Fruit fly (Drosophila melanogaster) whole organism, embryonic: ENCODE results near the gene CCHa1.
A peak's percentile ranks its signal among the peaks of the same experiment; 100 is the strongest.

Source experiments
- Asciz ChIP-seq: fragments of 200-800 bp; sonication (Bioruptor generic); optimal IDR thresholded peaks from 2 replicates; lab custom pipeline; 2017; ENCODE audit warnings: missing biosample characterization, mild to moderate bottlenecking, missing genetic modification characterization, missing genetic modification reagents
- Awh ChIP-seq: fragments of 200-800 bp; sonication (Bioruptor generic); IDR thresholded peaks from 2 replicates; pipeline ENCODE4, ENCODE4 v1.3.6; 2022; ENCODE audit warnings: missing biosample characterization, missing genetic modification characterization
- BEAF-32 ChIP-seq: fragments of 200-800 bp; sonication (Bioruptor generic); optimal IDR thresholded peaks from 3 replicates; lab custom pipeline; 2017; ENCODE audit warnings: missing biosample characterization, missing genetic modification characterization, mild to moderate bottlenecking, moderate library complexity, missing genetic modification reagents
- CG1024 ChIP-seq: fragments of 200-800 bp; sonication (Bioruptor generic); IDR thresholded peaks from 2 replicates; pipeline ENCODE4 v1.3.6; 2022; ENCODE audit warnings: missing biosample characterization, missing genetic modification characterization
- CG15073 ChIP-seq: fragments of 200-800 bp; sonication (Bioruptor generic); optimal IDR thresholded peaks from 2 replicates; lab custom pipeline; 2016; ENCODE audit warnings: missing biosample characterization, missing genetic modification characterization
- CG16815 ChIP-seq: fragments of 200-800 bp; sonication (Bioruptor generic); optimal IDR thresholded peaks from 3 replicates; lab custom pipeline; 2017; ENCODE audit warnings: missing biosample characterization, mild to moderate bottlenecking, missing genetic modification characterization
- CG17612 ChIP-seq: fragments of 200-800 bp; sonication (Bioruptor generic); IDR thresholded peaks from 2 replicates; pipeline ENCODE4 v1.3.6; 2022; ENCODE audit warnings: missing biosample characterization, missing genetic modification characterization
- CG31365 ChIP-seq: fragments of 200-800 bp; sonication (Bioruptor generic); optimal IDR thresholded peaks from 2 replicates; lab custom pipeline; 2018; ENCODE audit warnings: missing biosample characterization, mild to moderate bottlenecking, missing genetic modification characterization
- CG31388 ChIP-seq: fragments of 200-800 bp; sonication (Bioruptor generic); optimal IDR thresholded peaks from 2 replicates; lab custom pipeline; 2016; ENCODE audit warnings: missing biosample characterization, missing genetic modification characterization
- CG3163 ChIP-seq: fragments of 200-800 bp; sonication (Bioruptor generic); optimal IDR thresholded peaks from 3 replicates; lab custom pipeline; 2016; ENCODE audit warnings: missing biosample characterization, missing genetic modification characterization
- CG33557 ChIP-seq: fragments of 200-800 bp; sonication (Bioruptor generic); optimal IDR thresholded peaks from 2 replicates; lab custom pipeline; 2019; ENCODE audit warnings: missing biosample characterization, mild to moderate bottlenecking, missing genetic modification characterization, moderate library complexity
- CG6854 ChIP-seq: fragments of 200-800 bp; sonication (Bioruptor generic); optimal IDR thresholded peaks from 3 replicates; lab custom pipeline; 2017; ENCODE audit warnings: missing biosample characterization, mild to moderate bottlenecking, missing genetic modification characterization
- CG7786 ChIP-seq: fragments of 200-800 bp; sonication (Bioruptor generic); optimal IDR thresholded peaks from 2 replicates; lab custom pipeline; 2016; ENCODE audit warnings: missing biosample characterization, missing genetic modification characterization
- CG8478 ChIP-seq: fragments of >200 bp; optimal IDR thresholded peaks from 2 replicates; lab custom pipeline; 2018
- D ChIP-seq, 2 experiments: fragments of 200-800 bp in 1 of 2; fragments of >200 bp in 1 of 2; sonication (Bioruptor generic) in 1 of 2; optimal IDR thresholded peaks; 2 replicates in 1 of 2; 3 replicates in 1 of 2; lab custom pipeline; 2017; ENCODE audit warnings: mild to moderate bottlenecking in 1 of 2, missing biosample characterization in 1 of 2, missing genetic modification characterization in 1 of 2, missing genetic modification reagents in 1 of 2
- D19A ChIP-seq: fragments of 200-800 bp; optimal IDR thresholded peaks from 3 replicates; lab custom pipeline; 2019; ENCODE audit warnings: missing biosample characterization, mild to moderate bottlenecking, missing genetic modification characterization, moderate library complexity
- D19B ChIP-seq: fragments of 200-800 bp; sonication (Bioruptor generic); optimal IDR thresholded peaks from 2 replicates; lab custom pipeline; 2017; ENCODE audit warnings: missing biosample characterization, mild to moderate bottlenecking, missing genetic modification characterization
- Doc3 ChIP-seq: fragments of 200-800 bp; sonication (Bioruptor generic); IDR thresholded peaks from 3 replicates; pipeline ENCODE4 v1.3.6; 2022; ENCODE audit warnings: missing biosample characterization, missing genetic modification characterization; ENCODE audit not compliant: partially characterized antibody
- Fer3 ChIP-seq: fragments of 200-800 bp; sonication (Bioruptor generic); optimal IDR thresholded peaks from 2 replicates; lab custom pipeline; 2018; ENCODE audit warnings: missing biosample characterization, mild to moderate bottlenecking, missing genetic modification characterization, moderate library complexity
- HHEX ChIP-seq: fragments of 200-800 bp; sonication (Bioruptor generic); optimal IDR thresholded peaks from 3 replicates; lab custom pipeline; 2017; ENCODE audit warnings: missing biosample characterization, mild to moderate bottlenecking, missing genetic modification characterization, missing genetic modification reagents
- HLH3B ChIP-seq: fragments of 200-800 bp; sonication (Bioruptor generic); IDR thresholded peaks from 2 replicates; pipeline ENCODE4 v1.3.6; 2022; ENCODE audit warnings: missing biosample characterization, missing genetic modification characterization
- Hmr ChIP-seq: fragments of 200-800 bp; sonication (Bioruptor generic); optimal IDR thresholded peaks from 3 replicates; lab custom pipeline; 2017; ENCODE audit warnings: mild to moderate bottlenecking, missing biosample characterization, missing genetic modification reagents, missing genetic modification characterization
- Hsf ChIP-seq: fragments of 200-800 bp; sonication (Bioruptor generic); optimal IDR thresholded peaks from 3 replicates; lab custom pipeline; 2016; ENCODE audit warnings: missing biosample characterization, missing genetic modification characterization
- Lhr ChIP-seq: fragments of 200-800 bp; sonication (Bioruptor generic); optimal IDR thresholded peaks from 3 replicates; lab custom pipeline; 2017; ENCODE audit warnings: mild to moderate bottlenecking, missing biosample characterization, missing genetic modification reagents, missing genetic modification characterization
- Lpt ChIP-seq: fragments of >200 bp; optimal IDR thresholded peaks from 2 replicates; lab custom pipeline; 2018; ENCODE audit warnings: missing biosample characterization, missing genetic modification characterization
- MESR4 ChIP-seq: fragments of 200-800 bp; sonication (Bioruptor generic); optimal IDR thresholded peaks from 2 replicates; lab custom pipeline; 2018; ENCODE audit warnings: missing biosample characterization, mild to moderate bottlenecking, missing genetic modification characterization, moderate library complexity
- Neu2 ChIP-seq: fragments of 200-800 bp; sonication (Bioruptor generic); optimal IDR thresholded peaks from 3 replicates; lab custom pipeline; 2016; ENCODE audit warnings: missing biosample characterization, missing genetic modification characterization, borderline replicate concordance
- NfI ChIP-seq: fragments of 200-800 bp; sonication (Bioruptor generic); optimal IDR thresholded peaks from 3 replicates; lab custom pipeline; 2018; ENCODE audit warnings: missing biosample characterization, mild to moderate bottlenecking, missing genetic modification characterization, moderate library complexity
- Ptx1 ChIP-seq: fragments of 200-800 bp; sonication (Bioruptor generic); IDR thresholded peaks from 2 replicates; pipeline ENCODE4 v1.3.6; 2022; ENCODE audit warnings: missing biosample characterization, missing genetic modification characterization
- Ssrp ChIP-seq: fragments of 200-800 bp; sonication (Bioruptor generic); optimal IDR thresholded peaks from 2 replicates; lab custom pipeline; 2018; ENCODE audit warnings: missing biosample characterization, mild to moderate bottlenecking, missing genetic modification characterization, moderate library complexity
- ap ChIP-seq: fragments of 200-800 bp; sonication (Bioruptor generic); IDR thresholded peaks from 2 replicates; pipeline ENCODE4 v1.3.6; 2022; ENCODE audit warnings: missing biosample characterization, missing genetic modification characterization
- bigmax ChIP-seq: fragments of 200-800 bp; sonication (Bioruptor generic); optimal IDR thresholded peaks from 2 replicates; lab custom pipeline; 2018; ENCODE audit warnings: missing biosample characterization, mild to moderate bottlenecking, missing genetic modification characterization
- cad ChIP-seq: fragments of >200 bp; optimal IDR thresholded peaks from 2 replicates; lab custom pipeline; 2017; ENCODE audit warnings: missing biosample characterization, missing genetic modification characterization
- cas ChIP-seq: fragments of 200-800 bp; sonication (Bioruptor generic); IDR thresholded peaks from 2 replicates; pipeline ENCODE4 v1.3.6; 2022; ENCODE audit warnings: missing biosample characterization, missing genetic modification characterization
- ci ChIP-seq: fragments of 200-800 bp; sonication (Bioruptor generic); IDR thresholded peaks from 3 replicates; pipeline ENCODE4 v1.3.6; 2022; ENCODE audit warnings: missing biosample characterization, missing genetic modification characterization
- crol ChIP-seq: fragments of 200-800 bp; sonication (Bioruptor generic); IDR thresholded peaks from 2 replicates; pipeline ENCODE4 v1.3.6; 2022; ENCODE audit warnings: missing biosample characterization, missing genetic modification characterization
- dati ChIP-seq: fragments of 200-800 bp; sonication (Bioruptor generic); IDR thresholded peaks from 2 replicates; pipeline ENCODE4 v1.3.6; 2022; ENCODE audit warnings: missing biosample characterization, missing genetic modification characterization
- hbn ChIP-seq: fragments of 200-800 bp; sonication (Bioruptor generic); IDR thresholded peaks from 2 replicates; pipeline ENCODE4 v1.3.6; 2022; ENCODE audit warnings: missing biosample characterization, missing genetic modification characterization; ENCODE audit not compliant: partially characterized antibody
- jumu ChIP-seq: fragments of 200-800 bp; sonication (Bioruptor generic); optimal IDR thresholded peaks from 3 replicates; lab custom pipeline; 2016; ENCODE audit warnings: missing biosample characterization, missing genetic modification characterization
- lola ChIP-seq, 3 experiments: fragments of >200 bp in 2 of 3; fragments of 200-800 bp in 1 of 3; sonication (Bioruptor generic) in 1 of 3; optimal IDR thresholded peaks; 2 replicates each; lab custom pipeline; 2017 to 2019; ENCODE audit warnings: missing biosample characterization in 3 of 3, missing genetic modification characterization in 3 of 3, mild to moderate bottlenecking in 1 of 3, moderate library complexity in 1 of 3
- luna ChIP-seq: fragments of 200-800 bp; sonication (Bioruptor generic); optimal IDR thresholded peaks from 2 replicates; lab custom pipeline; 2016; ENCODE audit warnings: missing biosample characterization, missing genetic modification characterization
- mld ChIP-seq: fragments of 200-800 bp; sonication (Bioruptor generic); IDR thresholded peaks from 3 replicates; pipeline ENCODE4 v1.3.6; 2022; ENCODE audit warnings: missing biosample characterization, missing genetic modification characterization; ENCODE audit not compliant: partially characterized antibody
- nau ChIP-seq: fragments of 200-800 bp; sonication (Bioruptor generic); optimal IDR thresholded peaks from 3 replicates; lab custom pipeline; 2017; ENCODE audit warnings: missing biosample characterization, mild to moderate bottlenecking, missing genetic modification characterization, missing genetic modification reagents
- otp ChIP-seq: fragments of 200-800 bp; sonication (Bioruptor generic); IDR thresholded peaks from 3 replicates; pipeline ENCODE4, ENCODE4 v1.3.6; 2022; ENCODE audit warnings: missing biosample characterization, missing genetic modification characterization
- rib ChIP-seq: fragments of 200-800 bp; sonication (Bioruptor generic); IDR thresholded peaks from 2 replicates; pipeline ENCODE4 v1.3.6; 2022; ENCODE audit warnings: missing biosample characterization, missing genetic modification characterization
- ro ChIP-seq: fragments of 200-800 bp; sonication (Bioruptor generic); IDR thresholded peaks from 2 replicates; pipeline ENCODE4 v1.3.6; 2022; ENCODE audit warnings: missing biosample characterization, missing genetic modification characterization
- sens-2 ChIP-seq: fragments of 200-800 bp; sonication (Bioruptor generic); IDR thresholded peaks from 2 replicates; pipeline ENCODE4 v1.3.6; 2022; ENCODE audit warnings: missing biosample characterization, missing genetic modification characterization
- slou ChIP-seq: fragments of 200-800 bp; sonication (Bioruptor generic); optimal IDR thresholded peaks from 3 replicates; lab custom pipeline; 2016; ENCODE audit warnings: missing biosample characterization, missing genetic modification characterization
- stc ChIP-seq: fragments of 200-800 bp; sonication (Bioruptor generic); IDR thresholded peaks from 2 replicates; pipeline ENCODE4 v1.3.6; 2022; ENCODE audit warnings: missing biosample characterization, missing genetic modification characterization

Gene CCHa1

DNA sequence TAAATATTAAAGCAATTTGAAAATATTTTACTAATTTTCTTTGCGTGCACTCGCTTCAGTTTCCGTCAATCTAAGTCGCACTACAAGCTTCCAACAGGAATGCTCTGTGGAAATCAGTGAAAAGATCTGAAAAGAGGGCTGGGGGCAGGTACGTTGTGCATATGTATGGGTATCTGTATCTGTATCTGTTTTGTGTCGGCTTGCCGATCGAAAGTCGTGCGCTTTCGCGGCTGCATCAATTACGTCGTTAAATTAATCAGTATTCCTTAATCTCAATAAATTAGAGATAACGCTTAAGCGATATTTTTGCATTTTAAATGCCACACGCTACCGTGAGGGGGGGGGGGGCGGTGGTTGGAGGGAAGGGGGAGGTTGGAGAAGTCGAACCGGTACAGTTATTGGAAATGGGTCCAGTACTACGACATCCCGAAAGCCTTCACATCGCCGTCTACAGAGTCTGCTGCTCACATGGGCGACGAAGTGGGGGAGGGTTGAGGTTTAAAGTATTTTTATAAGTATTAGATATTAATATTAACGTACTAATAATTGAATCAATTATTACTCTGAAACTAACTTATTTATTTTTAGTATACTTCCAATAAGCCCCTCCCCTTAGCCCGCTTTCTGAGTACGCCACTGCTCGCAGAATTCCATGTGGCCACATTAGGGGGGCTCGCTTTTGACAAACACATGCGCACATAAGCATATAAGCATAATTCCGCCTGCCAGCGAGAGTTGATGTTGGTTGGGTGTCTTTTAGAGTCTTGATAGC is 43.4 kb downstream of the CCHa1 start (continued):
- TF ChIP-seq HLH3B (GFP tag; lab: Robert Waterston, UW) = peak; percentile 98
- peak; percentile 90 for TF ChIP-seq slou (GFP tag; lab: Kevin White, UChicago)
- peak; percentile 98 for TF ChIP-seq cas (GFP tag; lab: Robert Waterston, UW)
- TF ChIP-seq CG16815 (GFP tag; lab: Kevin White, UChicago) = peak; percentile 93
- no peak for TF ChIP-seq D (optimal IDR thresholded peaks at IDR 0.05; lab: Kevin White, UChicago)
- TF ChIP-seq D (GFP tag; optimal IDR thresholded peaks at IDR 0.05; lab: Kevin White, UChicago) = peak; percentile 94
- TF ChIP-seq rib = peak; percentile 99
- TF ChIP-seq MESR4 (GFP tag; lab: Kevin White, UChicago) = peak; percentile 59
- TF ChIP-seq ro (GFP tag; lab: Robert Waterston, UW) = peak; percentile 96
- peak; percentile 96 for TF ChIP-seq NfI (GFP tag; lab: Kevin White, UChicago)
- no peak for TF ChIP-seq Lpt
- TF ChIP-seq CG15073 = peak; percentile 59
- no peak for TF ChIP-seq CG8478 (lab: Kevin White, UChicago)
- TF ChIP-seq CG1024 (GFP tag; lab: Robert Waterston, UW) = peak; percentile 92
- TF ChIP-seq cad (GFP tag; lab: Kevin White, UChicago) = no peak
- TF ChIP-seq ap (GFP tag; lab: Robert Waterston, UW) = peak; percentile 97
- no peak for TF ChIP-seq luna (GFP tag; lab: Kevin White, UChicago)
- TF ChIP-seq Hsf (GFP tag; lab: Kevin White, UChicago) = peak; percentile 87
- TF ChIP-seq hbn (GFP tag; lab: Robert Waterston, UW) = no peak
- TF ChIP-seq CG31388 = peak; percentile 84
- TF ChIP-seq CG3163 (GFP tag; lab: Kevin White, UChicago) = peak; percentile 36
- peak; percentile 79 for TF ChIP-seq CG7786 (GFP tag; lab: Kevin White, UChicago)
- TF ChIP-seq jumu (GFP tag; lab: Kevin White, UChicago) = peak; percentile 69
- TF ChIP-seq ci (GFP tag; lab: Robert Waterston, UW) = peak; percentile 99
- TF ChIP-seq D19B (GFP tag; lab: Kevin White, UChicago) = peak; percentile 94
- no peak for TF ChIP-seq Neu2 (GFP tag; lab: Kevin White, UChicago)
- peak; percentile 78 for TF ChIP-seq crol
- TF ChIP-seq CG33557 = peak; percentile 5
- peak; percentile 20 for TF ChIP-seq BEAF-32 (GFP tag; lab: Kevin White, UChicago)
- peak; percentile 91 for TF ChIP-seq dati (GFP tag; lab: Robert Waterston, UW)
- peak; percentile 96 for TF ChIP-seq nau (GFP tag; lab: Kevin White, UChicago)
- TF ChIP-seq HHEX (GFP tag; lab: Kevin White, UChicago) = peak; percentile 98
- peak; percentile 98 for TF ChIP-seq CG17612 (GFP tag; lab: Robert Waterston, UW)
- peak; percentile 96 for TF ChIP-seq Asciz (GFP tag; lab: Kevin White, UChicago)
- TF ChIP-seq Fer3 (tag; lab: Kevin White, UChicago) = peak; percentile 98
- peak; percentile 97 for TF ChIP-seq stc (GFP tag; lab: Robert Waterston, UW)
- peak; percentile 91 for TF ChIP-seq sens-2 (GFP tag; lab: Robert Waterston, UW)
- TF ChIP-seq Doc3 (GFP tag; lab: Robert Waterston, UW) = no peak
- TF ChIP-seq lola (GFP tag; optimal IDR thresholded peaks at IDR 0.05; lab: Kevin White, UChicago) = peak in 1 of 3 experiments; percentile 77
- TF ChIP-seq Ptx1 = peak; percentile 98
- TF ChIP-seq CG6854 = peak; percentile 96
- TF ChIP-seq otp (GFP tag; lab: Robert Waterston, UW) = peak; percentile 97
- peak; percentile 73 for TF ChIP-seq bigmax
- peak; percentile 90 for TF ChIP-seq CG31365 (tag; lab: Kevin White, UChicago)
- TF ChIP-seq Ssrp (tag; lab: Kevin White, UChicago) = peak; percentile 96
- TF ChIP-seq Lhr (GFP tag; lab: Kevin White, UChicago) = peak; percentile 89
- no peak for TF ChIP-seq mld (GFP tag; lab: Robert Waterston, UW)
- TF ChIP-seq D19A (tag; lab: Kevin White, UChicago) = peak; percentile 91
- peak; percentile 98 for TF ChIP-seq Hmr (GFP tag; lab: Kevin White, UChicago)
- TF ChIP-seq Awh = peak; percentile 97
